Fruit fly (Drosophila melanogaster): ENCODE data around the gene Sbat.
A peak's percentile ranks its signal among the peaks of the same experiment; 100 is the strongest.

Gene Sbat

dm6 chr2L:2837742-2838461 is 40.2 kb upstream of the Sbat start, which contains the start of the genes CG3119 and Cpr23B (continued):
- no peak for TF ChIP-seq CG18619 (GFP tag; optimal IDR thresholded peaks at IDR 0.05)
- no peak for TF ChIP-seq CG30431 (GFP tag; optimal IDR thresholded peaks at IDR 0.05)
- TF ChIP-seq ttk (GFP tag; IDR thresholded peaks at IDR 0.05) = no peak
- TF ChIP-seq wek (GFP tag; optimal IDR thresholded peaks at IDR 0.05) = no peak
- TF ChIP-seq mld (GFP tag; IDR thresholded peaks at IDR 0.05; ENCODE audit: partially characterized antibody) = no peak
- no peak for TF ChIP-seq klu (GFP tag; IDR thresholded peaks at IDR 0.05)
- no peak for TF ChIP-seq CG1233 (GFP tag; optimal IDR thresholded peaks at IDR 0.05)
- no peak for TF ChIP-seq Asciz (GFP tag; optimal IDR thresholded peaks at IDR 0.05)
- peak; percentile 79 for TF ChIP-seq CG12769 (tag; optimal IDR thresholded peaks at IDR 0.05)
- TF ChIP-seq CG7963 (GFP tag; IDR thresholded peaks at IDR 0.05; ENCODE audit: partially characterized antibody) = no peak
- peak; percentile 12 for TF ChIP-seq CG13894 (tag; optimal IDR thresholded peaks at IDR 0.05)
- no peak for TF ChIP-seq GATAe (GFP tag; conservative IDR thresholded peaks at IDR 0.05)
- TF ChIP-seq Dbx (GFP tag; IDR thresholded peaks at IDR 0.05) = no peak
- no peak for TF ChIP-seq nom (GFP tag; optimal IDR thresholded peaks at IDR 0.05)
- TF ChIP-seq en (GFP tag; optimal IDR thresholded peaks at IDR 0.05) = no peak
- no peak for TF ChIP-seq CG10654 (GFP tag; optimal IDR thresholded peaks at IDR 0.05)
- peak; percentile 40 for TF ChIP-seq abd-A (tag; optimal IDR thresholded peaks at IDR 0.05)
- no peak for TF ChIP-seq MBD-R2 (GFP tag; IDR thresholded peaks at IDR 0.05)
- TF ChIP-seq bbx (GFP tag; IDR thresholded peaks at IDR 0.05; ENCODE audit: partially characterized antibody) = no peak
- TF ChIP-seq Six4 (GFP tag; optimal IDR thresholded peaks at IDR 0.05) = no peak
- no peak for TF ChIP-seq croc (GFP tag; conservative IDR thresholded peaks at IDR 0.05)
- TF ChIP-seq CG13123 (GFP tag; optimal IDR thresholded peaks at IDR 0.05) = no peak
- TF ChIP-seq Oli (tag; optimal IDR thresholded peaks at IDR 0.05) = no peak
- no peak for TF ChIP-seq CG14667 (GFP tag; IDR thresholded peaks at IDR 0.05)
- TF ChIP-seq CG18476 (GFP tag; optimal IDR thresholded peaks at IDR 0.05) = no peak
- no peak for TF ChIP-seq gce (GFP tag; IDR thresholded peaks at IDR 0.05)
- no peak for TF ChIP-seq CHES-1-like (GFP tag; optimal IDR thresholded peaks at IDR 0.05)
- no peak for TF ChIP-seq oc (tag; optimal IDR thresholded peaks at IDR 0.05)
- no peak for TF ChIP-seq dmrt99B (tag; optimal IDR thresholded peaks at IDR 0.05)
- TF ChIP-seq grn (GFP tag; optimal IDR thresholded peaks at IDR 0.05) = peak; percentile 85
- TF ChIP-seq ftz-f1 (GFP tag; optimal IDR thresholded peaks at IDR 0.05) = no peak
- no peak for TF ChIP-seq Sry-β (GFP tag; optimal IDR thresholded peaks at IDR 0.05)
- peak; percentile 29; the same call in 1 of the 2 replicates for TF ChIP-seq vvl (GFP tag; IDR thresholded peaks at IDR 0.05)
- TF ChIP-seq CG34376 (GFP tag; optimal IDR thresholded peaks at IDR 0.05) = no peak
- no peak for TF ChIP-seq CG2678 (tag; optimal IDR thresholded peaks at IDR 0.05)
- TF ChIP-seq ind (GFP tag; optimal IDR thresholded peaks at IDR 0.05) = no peak
- no peak for TF ChIP-seq E2f1 (GFP tag; IDR thresholded peaks at IDR 0.05)
- peak; percentile 44 for TF ChIP-seq Deaf1 (tag; optimal IDR thresholded peaks at IDR 0.05)
- no peak for TF ChIP-seq PHDP (tag; optimal IDR thresholded peaks at IDR 0.05)
- no peak for TF ChIP-seq dpn (GFP tag; optimal IDR thresholded peaks at IDR 0.05)
- no peak for TF ChIP-seq CG17361 (GFP tag; IDR thresholded peaks at IDR 0.05)
- peak; percentile 51; the same call in 1 of the 4 replicates for TF ChIP-seq chinmo (GFP tag; IDR thresholded peaks at IDR 0.05; ENCODE audit: partially characterized antibody)
- no peak for TF ChIP-seq tx (GFP tag; optimal IDR thresholded peaks at IDR 0.05)
